Worm (Caenorhabditis elegans) whole organism, early embryonic: ENCODE measurements around the gene C16A3.2.

Source experiments
- B0310.2 ChIP-seq: sonication (generic microtip); optimal IDR thresholded peaks from 2 replicates; lab custom pipeline; 2016; ENCODE audit warnings: mild to moderate bottlenecking, missing genetic modification characterization, missing compliant biosample characterization
- F13C5.2 ChIP-seq: sonication (generic microtip); optimal IDR thresholded peaks from 2 replicates; lab custom pipeline; 2017; ENCODE audit warnings: mild to moderate bottlenecking, missing genetic modification characterization, inconsistent platforms, missing compliant biosample characterization
- aly-1 ChIP-seq: sonication (generic microtip); optimal IDR thresholded peaks from 2 replicates; lab custom pipeline; 2016; ENCODE audit warnings: missing genetic modification characterization, missing compliant biosample characterization
- ama-1 ChIP-seq: fragments of 150-350 bp; optimal IDR thresholded peaks from 2 replicates; lab custom pipeline; 2014
- ceh-13 ChIP-seq: fragments of 200-800 bp; sonication (Bioruptor generic); optimal IDR thresholded peaks from 2 replicates; lab custom pipeline; 2018; ENCODE audit warnings: mild to moderate bottlenecking, missing genetic modification characterization, missing compliant biosample characterization
- ceh-36 ChIP-seq: sonication (generic microtip); optimal IDR thresholded peaks from 2 replicates; lab custom pipeline; 2016; ENCODE audit warnings: missing genetic modification characterization, inconsistent platforms, missing compliant biosample characterization
- ets-7 ChIP-seq: sonication (generic microtip); optimal IDR thresholded peaks from 2 replicates; lab custom pipeline; 2016; ENCODE audit warnings: missing genotype, missing genetic modification characterization, missing compliant biosample characterization
- flt-1 ChIP-seq: fragments of 200-800 bp; sonication (Bioruptor generic); IDR thresholded peaks from 2 replicates; pipeline ENCODE4 v1.3.6; 2022; ENCODE audit warnings: missing genetic modification characterization, missing compliant biosample characterization
- hmbx-1 ChIP-seq: sonication (generic microtip); optimal IDR thresholded peaks from 2 replicates; lab custom pipeline; 2016; ENCODE audit warnings: mild to moderate bottlenecking, missing genetic modification characterization, missing compliant biosample characterization
- hmg-4 ChIP-seq: fragments of 200-800 bp; sonication (Bioruptor generic); optimal IDR thresholded peaks from 2 replicates; lab custom pipeline; 2018; ENCODE audit warnings: mild to moderate bottlenecking, missing genetic modification characterization, missing compliant biosample characterization
- hnd-1 ChIP-seq: sonication (generic microtip); optimal IDR thresholded peaks from 2 replicates; lab custom pipeline; 2016; ENCODE audit warnings: missing genetic modification characterization, missing compliant biosample characterization
- pes-1 ChIP-seq: fragments of 200-800 bp; sonication (Bioruptor generic); IDR thresholded peaks from 2 replicates; pipeline ENCODE4 v1.3.6; 2022; ENCODE audit warnings: missing genetic modification reagents, missing genetic modification characterization, missing compliant biosample characterization
- scrt-1 ChIP-seq: fragments of 200-800 bp; sonication (Bioruptor generic); IDR thresholded peaks from 2 replicates; pipeline ENCODE4 v1.3.6; 2022; ENCODE audit warnings: missing genetic modification characterization, missing compliant biosample characterization
- sea-1 ChIP-seq: fragments of 200-800 bp; sonication (Bioruptor generic); conservative IDR thresholded peaks from 2 replicates; pipeline ENCODE4 v1.3.6; 2022; ENCODE audit warnings: missing genetic modification characterization, missing compliant biosample characterization
- tbx-11 ChIP-seq: fragments of 200-800 bp; sonication (Bioruptor generic); IDR thresholded peaks from 2 replicates; pipeline ENCODE4 v1.3.6; 2022; ENCODE audit warnings: missing genetic modification characterization, missing compliant biosample characterization
- tbx-37 ChIP-seq: fragments of 200-800 bp; sonication (Bioruptor generic); conservative IDR thresholded peaks from 2 replicates; pipeline ENCODE4 v1.3.6; 2022; ENCODE audit warnings: missing genetic modification reagents, missing genetic modification characterization, missing compliant biosample characterization
- tra-4 ChIP-seq: sonication (generic microtip); optimal IDR thresholded peaks from 2 replicates; lab custom pipeline; 2017; ENCODE audit warnings: missing genetic modification characterization, missing compliant biosample characterization

Gene C16A3.2

ce11 chrIII:6402810-6403209, 13.2 kb downstream of the C16A3.2 start:
- TF ChIP-seq ceh-13 (GFP tag; lab: Kevin White, UChicago) (no peak), B0310.2 (tag; lab: Kevin White, UChicago) (no peak), tbx-11 (GFP tag; lab: Robert Waterston, UW) (no peak), ceh-36 (tag; lab: Kevin White, UChicago) (no peak), hnd-1 (tag; lab: Kevin White, UChicago) (no peak), hmbx-1 (tag; lab: Kevin White, UChicago) (no peak), pes-1 (GFP tag; lab: Robert Waterston, UW) (no peak), aly-1 (tag; lab: Kevin White, UChicago) (no peak), tra-4 (tag; lab: Kevin White, UChicago) (no peak), F13C5.2 (tag; lab: Kevin White, UChicago) (no peak), ama-1 (lab: Kevin White, UChicago) (no peak), flt-1 (GFP tag; lab: Robert Waterston, UW) (no peak), hmg-4 (no peak), scrt-1 (GFP tag; lab: Robert Waterston, UW) (no peak), sea-1 (GFP tag; lab: Robert Waterston, UW) (no peak), tbx-37 (GFP tag; lab: Robert Waterston, UW) (no peak), ets-7 (tag; lab: Kevin White, UChicago) (no peak)

- TF ChIP-seq ceh-13 (GFP tag; lab: Kevin White, UChicago) (no peak), hmg-4 (no peak), hnd-1 (tag; lab: Kevin White, UChicago) (no peak), hmbx-1 (tag; lab: Kevin White, UChicago) (no peak), flt-1 (GFP tag; lab: Robert Waterston, UW) (no peak)
Measured at ce11 chrIII:6405121-6405520, 15.5 kb downstream of the C16A3.2 start.

- TF ChIP-seq ceh-36 (tag; lab: Kevin White, UChicago) (no peak), B0310.2 (tag; lab: Kevin White, UChicago) (no peak), hmg-4 (no peak), flt-1 (GFP tag; lab: Robert Waterston, UW) (no peak), hnd-1 (tag; lab: Kevin White, UChicago) (no peak), hmbx-1 (tag; lab: Kevin White, UChicago) (no peak), pes-1 (GFP tag; lab: Robert Waterston, UW) (no peak), ceh-13 (GFP tag; lab: Kevin White, UChicago) (no peak), sea-1 (GFP tag; lab: Robert Waterston, UW) (no peak), ets-7 (tag; lab: Kevin White, UChicago) (no peak), tbx-37 (GFP tag; lab: Robert Waterston, UW) (no peak), aly-1 (tag; lab: Kevin White, UChicago) (no peak), tra-4 (tag; lab: Kevin White, UChicago) (no peak), scrt-1 (GFP tag; lab: Robert Waterston, UW) (no peak), F13C5.2 (tag; lab: Kevin White, UChicago) (no peak), ama-1 (lab: Kevin White, UChicago) (no peak), tbx-11 (GFP tag; lab: Robert Waterston, UW) (no peak)
Measured at ce11 chrIII:6406829-6407228, 17.2 kb downstream of the C16A3.2 start, which contains the start of gene let-756. Gene let-756 (plus strand): TSS chrIII:6407129.

- TF ChIP-seq tra-4 (tag; lab: Kevin White, UChicago) (no peak), tbx-37 (GFP tag; lab: Robert Waterston, UW) (no peak), ets-7 (tag; lab: Kevin White, UChicago) (no peak), hnd-1 (tag; lab: Kevin White, UChicago) (no peak), hmg-4 (no peak)
Measured at ce11 chrIII:6411430-6411829, 21.8 kb downstream of the C16A3.2 start.

ce11 chrIII:6411914-6412313, 22.3 kb downstream of the C16A3.2 start, which contains the start of gene C05D11.5:
Gene C05D11.5 (minus strand): TSS chrIII:6412014.
- no peak for TF ChIP-seq pes-1 (GFP tag; lab: Robert Waterston, UW)
- TF ChIP-seq ceh-13 (GFP tag; lab: Kevin White, UChicago), result no peak
- TF ChIP-seq tbx-37 (GFP tag; lab: Robert Waterston, UW), result no peak
- TF ChIP-seq tra-4 (tag; lab: Kevin White, UChicago), result no peak
- no peak for TF ChIP-seq ceh-36 (tag; lab: Kevin White, UChicago)
- TF ChIP-seq flt-1 (GFP tag; lab: Robert Waterston, UW), result no peak
- TF ChIP-seq sea-1 (GFP tag; lab: Robert Waterston, UW), result no peak
- TF ChIP-seq tbx-11 (GFP tag; lab: Robert Waterston, UW), result no peak
- TF ChIP-seq hmbx-1 (tag; lab: Kevin White, UChicago), result no peak
- TF ChIP-seq hnd-1 (tag; lab: Kevin White, UChicago), result no peak
- TF ChIP-seq scrt-1 (GFP tag; lab: Robert Waterston, UW), result no peak
- TF ChIP-seq ets-7 (tag; lab: Kevin White, UChicago), result no peak
- no peak for TF ChIP-seq B0310.2 (tag; lab: Kevin White, UChicago)

ce11 chrIII:6415306-6415973, 25.8 kb downstream of the C16A3.2 start, which contains the start of gene nas-4:
Gene nas-4 (minus strand): TSS chrIII:6415656.
- TF ChIP-seq ceh-13 (GFP tag; lab: Kevin White, UChicago), result no peak
- no peak for TF ChIP-seq pes-1 (GFP tag; lab: Robert Waterston, UW)
- no peak for TF ChIP-seq flt-1 (GFP tag; lab: Robert Waterston, UW)
- no peak for TF ChIP-seq tbx-37 (GFP tag; lab: Robert Waterston, UW)
- TF ChIP-seq ama-1 (lab: Kevin White, UChicago), result no peak
- no peak for TF ChIP-seq hmbx-1 (tag; lab: Kevin White, UChicago)
- TF ChIP-seq aly-1 (tag; lab: Kevin White, UChicago), result no peak
- TF ChIP-seq ceh-36 (tag; lab: Kevin White, UChicago), result no peak
- no peak for TF ChIP-seq scrt-1 (GFP tag; lab: Robert Waterston, UW)
